Worm (Caenorhabditis elegans) whole organism, L4 larva: ENCODE results near the gene klp-13.

ENCODE experiments used
- lir-3 ChIP-seq: sonication (generic microtip); optimal IDR thresholded peaks from 2 replicates; lab custom pipeline; 2016; ENCODE audit warnings: mild to moderate bottlenecking, missing genetic modification characterization, missing compliant biosample characterization
- nhr-111 ChIP-seq: fragments of 200-800 bp; sonication (Bioruptor generic); optimal IDR thresholded peaks from 2 replicates; lab custom pipeline; 2018; ENCODE audit warnings: mild to moderate bottlenecking, missing genetic modification characterization, missing compliant biosample characterization

ce11 chrX:5958815-5959214 is 26.0 kb upstream of the klp-13 start, which contains the start of gene R07E4.1:
- no peak for TF ChIP-seq nhr-111 (GFP tag; lab: Kevin White, UChicago)
- TF ChIP-seq lir-3 (tag; lab: Kevin White, UChicago), result no peak
